Worm (Caenorhabditis elegans) whole organism, L4 larva: ENCODE data around the gene Y37H2A.12.

Experiments
- aly-2 ChIP-seq: sonication (generic microtip); optimal IDR thresholded peaks from 2 replicates; lab custom pipeline; 2018; ENCODE audit warnings: missing biosample characterization, missing genetic modification characterization
- zfp-3 ChIP-seq: fragments of 200-800 bp; sonication (Bioruptor generic); conservative IDR thresholded peaks from 2 replicates; pipeline ENCODE4 v1.3.6; 2022; ENCODE audit warnings: missing genetic modification reagents, missing genetic modification characterization, missing compliant biosample characterization

DNA sequence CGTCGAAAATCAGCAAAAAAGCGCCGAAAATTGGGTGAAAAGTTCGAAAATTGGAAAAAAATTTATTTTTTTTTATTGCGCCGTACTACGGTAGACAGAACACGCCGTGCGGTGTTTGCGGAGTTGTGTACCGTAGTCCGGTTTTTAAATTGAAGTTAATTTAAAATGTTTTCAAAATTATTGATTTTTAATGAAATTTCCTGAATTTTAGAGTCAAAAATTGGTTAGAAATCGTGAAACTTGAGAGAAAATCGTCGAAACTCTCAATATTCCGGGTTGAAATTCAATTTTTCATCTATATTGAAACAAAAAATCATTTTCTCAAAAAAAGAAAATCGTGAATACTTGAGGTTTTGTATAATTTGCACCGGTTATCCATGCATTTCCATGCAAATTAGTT is 49.1 kb downstream of the Y37H2A.12 start, which contains the start of gene nova-1:
- TF ChIP-seq zfp-3 (GFP tag; lab: Robert Waterston, UW) (no peak), aly-2 (no peak)
